Worm (Caenorhabditis elegans) whole organism, L4 larva: ENCODE data around the gene srp-7.

Experiments used
- D1046.2 ChIP-seq: fragments of 200-800 bp; sonication (Bioruptor generic); IDR thresholded peaks from 2 replicates; pipeline ENCODE4 v1.3.6; 2022; ENCODE audit warnings: missing genetic modification characterization, missing compliant biosample characterization
- F10B5.3 ChIP-seq: sonication (generic microtip); optimal IDR thresholded peaks from 2 replicates; lab custom pipeline; 2016; ENCODE audit warnings: mild to moderate bottlenecking, missing genetic modification characterization, missing compliant biosample characterization
- F26F4.8 ChIP-seq: fragments of 200-800 bp; sonication (Bioruptor generic); conservative IDR thresholded peaks from 2 replicates; pipeline ENCODE4 v1.3.6; 2022; ENCODE audit warnings: missing genetic modification characterization, missing compliant biosample characterization
- F49E8.2 ChIP-seq: sonication (generic microtip); optimal IDR thresholded peaks from 2 replicates; lab custom pipeline; 2016; ENCODE audit warnings: missing compliant biosample characterization, mild to moderate bottlenecking, missing genetic modification characterization, borderline replicate concordance
- R02D3.7 ChIP-seq: fragments of 150-350 bp; sonication (generic microtip); optimal IDR thresholded peaks from 3 replicates; lab custom pipeline; 2014; ENCODE audit warnings: missing biosample characterization, missing genetic modification characterization
- Y105C5A.15 ChIP-seq: fragments of 200-800 bp; sonication (Bioruptor generic); IDR thresholded peaks from 2 replicates; pipeline ENCODE4 v1.3.6; 2022; ENCODE audit warnings: missing genetic modification characterization, missing compliant biosample characterization
- Y48G9A.11 ChIP-seq: fragments of 200-800 bp; sonication (Bioruptor generic); IDR thresholded peaks from 2 replicates; pipeline ENCODE4 v1.3.6; 2022; ENCODE audit warnings: missing genetic modification reagents, missing genetic modification characterization, missing compliant biosample characterization
- Y75B8A.6 ChIP-seq: fragments of 200-800 bp; sonication (Bioruptor generic); IDR thresholded peaks from 2 replicates; pipeline ENCODE4 v1.3.6; 2022; ENCODE audit warnings: missing genetic modification reagents, missing genetic modification characterization, missing compliant biosample characterization
- ZK337.2 ChIP-seq: fragments of 200-800 bp; sonication (Bioruptor generic); IDR thresholded peaks from 2 replicates; pipeline ENCODE4 v1.3.6; 2022; ENCODE audit warnings: missing genetic modification reagents, missing genetic modification characterization, missing compliant biosample characterization
- ZK546.5 ChIP-seq, 2 experiments: sonication (generic microtip); optimal IDR thresholded peaks; 2 replicates each; lab custom pipeline; 2017; ENCODE audit warnings: missing biosample characterization in 2 of 2, missing genetic modification characterization in 2 of 2
- ceh-20 ChIP-seq: fragments of 200-800 bp; sonication (Bioruptor generic); IDR thresholded peaks from 2 replicates; pipeline ENCODE4 v1.3.6; 2022; ENCODE audit warnings: missing genetic modification reagents, missing genetic modification characterization, missing compliant biosample characterization
- ceh-44 ChIP-seq: fragments of 200-800 bp; sonication (Bioruptor generic); IDR thresholded peaks from 2 replicates; pipeline ENCODE4 v1.3.6; 2022; ENCODE audit warnings: missing genetic modification reagents, missing genetic modification characterization, missing compliant biosample characterization
- ceh-62 ChIP-seq: sonication (generic microtip); optimal IDR thresholded peaks from 2 replicates; lab custom pipeline; 2017; ENCODE audit warnings: missing biosample characterization, missing genetic modification characterization
- cey-2 ChIP-seq: sonication (generic microtip); optimal IDR thresholded peaks from 3 replicates; lab custom pipeline; 2017; ENCODE audit warnings: missing genetic modification characterization, mild to moderate bottlenecking, missing compliant biosample characterization, antibody characterized with exemption, borderline replicate concordance; ENCODE audit not compliant: insufficient read depth
- ctbp-1 ChIP-seq: fragments of 200-800 bp; sonication (Bioruptor generic); IDR thresholded peaks from 2 replicates; pipeline ENCODE4 v1.3.6; 2022; ENCODE audit warnings: missing genetic modification reagents, missing genetic modification characterization, missing compliant biosample characterization
- daf-19 ChIP-seq: fragments of 200-800 bp; sonication (Bioruptor generic); conservative IDR thresholded peaks from 2 replicates; pipeline ENCODE4 v1.3.6; 2022; ENCODE audit warnings: missing genetic modification characterization, missing compliant biosample characterization
- daf-8 ChIP-seq: fragments of 200-800 bp; sonication (Bioruptor generic); IDR thresholded peaks from 2 replicates; pipeline ENCODE4 v1.3.6; 2022; ENCODE audit warnings: missing genetic modification characterization, missing compliant biosample characterization
- dmd-9 ChIP-seq: fragments of 200-800 bp; sonication (Bioruptor generic); IDR thresholded peaks from 2 replicates; pipeline ENCODE4 v1.3.6; 2022; ENCODE audit warnings: missing genetic modification reagents, missing genetic modification characterization, missing compliant biosample characterization
- dpl-1 ChIP-seq: fragments of 150-350 bp; optimal IDR thresholded peaks from 2 replicates; lab custom pipeline; 2014; ENCODE audit warnings: missing biosample characterization, missing genetic modification reagents, missing genetic modification characterization
- egl-27 ChIP-seq: sonication (generic microtip); optimal IDR thresholded peaks from 3 replicates; lab custom pipeline; 2017; ENCODE audit warnings: missing biosample characterization, missing genetic modification reagents, missing genetic modification characterization
- fkh-10 ChIP-seq: fragments of 150-350 bp; optimal IDR thresholded peaks from 2 replicates; lab custom pipeline; 2014; ENCODE audit warnings: missing biosample characterization, missing genetic modification reagents, missing genetic modification characterization
- gei-8 ChIP-seq: fragments of 200-800 bp; sonication (Bioruptor generic); optimal IDR thresholded peaks from 2 replicates; lab custom pipeline; 2018; ENCODE audit warnings: mild to moderate bottlenecking, missing genetic modification characterization, missing compliant biosample characterization
- hif-1 ChIP-seq, 2 experiments: sonication (generic microtip); optimal IDR thresholded peaks; 2 replicates each; lab custom pipeline; 2016 to 2017; ENCODE audit warnings: missing compliant biosample characterization in 2 of 2, missing genetic modification characterization in 2 of 2, missing genetic modification reagents in 2 of 2, missing genotype in 2 of 2, mild to moderate bottlenecking in 1 of 2
- jun-1 ChIP-seq: fragments of 150-350 bp; optimal IDR thresholded peaks from 2 replicates; lab custom pipeline; 2014; ENCODE audit warnings: missing biosample characterization, missing genetic modification reagents, missing genetic modification characterization
- lin-1 ChIP-seq: fragments of 200-800 bp; sonication (Bioruptor generic); IDR thresholded peaks from 2 replicates; pipeline ENCODE4 v1.3.6; 2022; ENCODE audit warnings: missing genetic modification reagents, missing genetic modification characterization, missing compliant biosample characterization
- lin-13 ChIP-seq: fragments of 150-350 bp; optimal IDR thresholded peaks from 2 replicates; lab custom pipeline; 2014; ENCODE audit warnings: missing biosample characterization, missing genetic modification reagents, missing genetic modification characterization
- lin-15B ChIP-seq: fragments of 150-350 bp; sonication (generic microtip); optimal IDR thresholded peaks from 3 replicates; lab custom pipeline; 2014; ENCODE audit warnings: missing biosample characterization, missing genetic modification characterization
- lin-29 ChIP-seq: fragments of 200-800 bp; sonication (Bioruptor generic); IDR thresholded peaks from 2 replicates; pipeline ENCODE4 v1.3.6; 2022; ENCODE audit warnings: missing genetic modification reagents, missing genetic modification characterization, missing compliant biosample characterization
- mdl-1 ChIP-seq, 2 experiments: fragments of 150-350 bp in 1 of 2; sonication (generic microtip) in 1 of 2; optimal IDR thresholded peaks; 2 replicates each; lab custom pipeline; 2014 to 2017; ENCODE audit warnings: missing biosample characterization in 2 of 2, missing genetic modification characterization in 2 of 2
- mdt-29 ChIP-seq: fragments of 200-800 bp; sonication (Bioruptor generic); IDR thresholded peaks from 2 replicates; pipeline ENCODE4 v1.3.6; 2022; ENCODE audit warnings: missing genetic modification reagents, missing genetic modification characterization, missing compliant biosample characterization
- mep-1 ChIP-seq: fragments of 150-350 bp; sonication (generic microtip); optimal IDR thresholded peaks from 3 replicates; lab custom pipeline; 2014; ENCODE audit warnings: missing biosample characterization, missing genetic modification characterization
- mes-2 ChIP-seq: sonication (generic microtip); optimal IDR thresholded peaks from 2 replicates; lab custom pipeline; 2016; ENCODE audit warnings: missing genotype, mild to moderate bottlenecking, missing genetic modification characterization, missing compliant biosample characterization; ENCODE audit not compliant: poor library complexity, severe bottlenecking
- nhr-111 ChIP-seq: fragments of 200-800 bp; sonication (Bioruptor generic); optimal IDR thresholded peaks from 2 replicates; lab custom pipeline; 2018; ENCODE audit warnings: mild to moderate bottlenecking, missing genetic modification characterization, missing compliant biosample characterization
- nhr-28 ChIP-seq: fragments of 150-350 bp; optimal IDR thresholded peaks from 2 replicates; lab custom pipeline; 2014; ENCODE audit warnings: missing biosample characterization, missing genetic modification characterization
- nhr-48 ChIP-seq: sonication (generic microtip); optimal IDR thresholded peaks from 2 replicates; lab custom pipeline; 2016; ENCODE audit warnings: mild to moderate bottlenecking, missing genetic modification characterization, missing compliant biosample characterization
- nhr-77 ChIP-seq: fragments of 150-350 bp; optimal IDR thresholded peaks from 2 replicates; lab custom pipeline; 2014; ENCODE audit warnings: missing biosample characterization, missing genetic modification characterization
- pha-4 ChIP-seq, 2 experiments: fragments of 150-350 bp in 1 of 2; fragments of 200-800 bp in 1 of 2; sonication (Bioruptor generic) in 1 of 2; IDR thresholded peaks in 1 of 2; optimal IDR thresholded peaks in 1 of 2; 2 replicates each; pipeline versions ENCODE4 v1.3.6 to Lab custom; 2014 to 2022; ENCODE audit warnings: missing genetic modification characterization in 2 of 2, missing genetic modification reagents in 2 of 2, missing biosample characterization in 1 of 2, missing compliant biosample characterization in 1 of 2
- rbr-2 ChIP-seq: sonication (generic microtip); optimal IDR thresholded peaks from 2 replicates; lab custom pipeline; 2016; ENCODE audit warnings: missing genotype, missing genetic modification characterization, missing compliant biosample characterization
- skn-1 ChIP-seq: fragments of 150-350 bp; optimal IDR thresholded peaks from 2 replicates; lab custom pipeline; 2014; ENCODE audit warnings: missing biosample characterization, missing genetic modification characterization
- snpc-4 ChIP-seq: fragments of 150-350 bp; optimal IDR thresholded peaks from 2 replicates; lab custom pipeline; 2014; ENCODE audit warnings: missing biosample characterization, missing genetic modification characterization
- spr-3 ChIP-seq: fragments of 200-800 bp; sonication (Bioruptor generic); optimal IDR thresholded peaks from 2 replicates; lab custom pipeline; 2018; ENCODE audit warnings: mild to moderate bottlenecking, missing genetic modification characterization, missing compliant biosample characterization
- tag-97 ChIP-seq: fragments of 200-800 bp; sonication (Bioruptor generic); IDR thresholded peaks from 2 replicates; pipeline ENCODE4 v1.3.6; 2022; ENCODE audit warnings: missing genetic modification characterization, missing compliant biosample characterization
- tra-1 ChIP-seq: fragments of 200-800 bp; sonication (Bioruptor generic); IDR thresholded peaks from 2 replicates; pipeline ENCODE4 v1.3.6; 2022; ENCODE audit warnings: missing genetic modification reagents, missing genetic modification characterization, missing compliant biosample characterization
- unc-39 ChIP-seq: sonication (generic microtip); optimal IDR thresholded peaks from 2 replicates; lab custom pipeline; 2017; ENCODE audit warnings: missing biosample characterization, missing genetic modification characterization
- unc-62 ChIP-seq, 3 experiments: fragments of 150-350 bp in 1 of 3; sonication (generic microtip); optimal IDR thresholded peaks in 2 of 3; peaks in 1 of 3; 1 replicate in 1 of 3; 2 replicates in 2 of 3; lab custom pipeline; 2014 to 2017; ENCODE audit warnings: missing biosample characterization in 3 of 3, missing genetic modification characterization in 3 of 3, missing genetic modification reagents in 3 of 3, missing genotype in 1 of 3
- zfp-3 ChIP-seq: fragments of 200-800 bp; sonication (Bioruptor generic); conservative IDR thresholded peaks from 2 replicates; pipeline ENCODE4 v1.3.6; 2022; ENCODE audit warnings: missing genetic modification reagents, missing genetic modification characterization, missing compliant biosample characterization
- zip-11 ChIP-seq: fragments of 200-800 bp; sonication (Bioruptor generic); IDR thresholded peaks from 2 replicates; pipeline ENCODE4 v1.3.6; 2022; ENCODE audit warnings: missing genetic modification characterization, missing compliant biosample characterization
- zip-2 ChIP-seq: fragments of 150-350 bp; optimal IDR thresholded peaks from 2 replicates; lab custom pipeline; 2014; ENCODE audit warnings: missing biosample characterization, missing genetic modification characterization
- ztf-11 ChIP-seq: fragments of 150-350 bp; optimal IDR thresholded peaks from 2 replicates; lab custom pipeline; 2014; ENCODE audit warnings: missing biosample characterization, missing genetic modification characterization
- ztf-7 ChIP-seq: fragments of 150-350 bp; optimal IDR thresholded peaks from 2 replicates; lab custom pipeline; 2014; ENCODE audit warnings: missing biosample characterization, missing genetic modification characterization

srp-7 gene

ce11 chrV:8228712-8229119 is 49.8 kb downstream of the srp-7 start (continued):
- no peak for TF ChIP-seq lin-15B
- TF ChIP-seq ctbp-1 = peak; percentile 66; the same call in 1 of the 2 replicates
- TF ChIP-seq ZK546.5 (tag; optimal IDR thresholded peaks at IDR 0.05; lab: Kevin White, UChicago) = no peak
- peak; percentile 74 for TF ChIP-seq dmd-9 (GFP tag; lab: Robert Waterston, UW)
- TF ChIP-seq cey-2 = no peak
- TF ChIP-seq daf-19 (GFP tag; lab: Robert Waterston, UW) = peak; percentile 71; the same call in 1 of the 2 replicates
- peak; percentile 70 for TF ChIP-seq mdt-29
- TF ChIP-seq mep-1 = peak; percentile 93
- TF ChIP-seq mdl-1 (tag; optimal IDR thresholded peaks at IDR 0.05; lab: Kevin White, UChicago) = peak; percentile 48 to 51
- no peak for TF ChIP-seq skn-1 (tag; lab: Kevin White, UChicago)
- TF ChIP-seq hif-1 (tag; optimal IDR thresholded peaks at IDR 0.05; lab: Kevin White, UChicago) = peak; percentile 12 to 30
- peak; percentile 96 for TF ChIP-seq snpc-4
- peak; percentile 81 for TF ChIP-seq nhr-48 (tag; lab: Kevin White, UChicago)
- TF ChIP-seq egl-27 (tag; lab: Kevin White, UChicago) = no peak
- TF ChIP-seq Y48G9A.11 (GFP tag; lab: Robert Waterston, UW) = peak; percentile 92
- peak; percentile 68 for TF ChIP-seq spr-3
- TF ChIP-seq F26F4.8 (GFP tag; lab: Robert Waterston, UW) = no peak
- TF ChIP-seq unc-39 = no peak
- no peak for TF ChIP-seq gei-8 (GFP tag; lab: Kevin White, UChicago)
- peak; percentile 56 for TF ChIP-seq nhr-28 (tag; lab: Kevin White, UChicago)
- peak; percentile 97 for TF ChIP-seq F49E8.2 (tag; lab: Kevin White, UChicago)
- no peak for TF ChIP-seq zip-11 (GFP tag; lab: Robert Waterston, UW)
- TF ChIP-seq unc-62 (GFP tag; optimal IDR thresholded peaks at IDR 0.05 in 1 of 2; lab: Kevin White, UChicago) = peak in 1 of 2 experiments; percentile 90
- TF ChIP-seq unc-62 (tag; optimal IDR thresholded peaks at IDR 0.05; lab: Kevin White, UChicago) = no peak
- TF ChIP-seq tag-97 (GFP tag; lab: Robert Waterston, UW) = no peak
- TF ChIP-seq D1046.2 = no peak
- no peak for TF ChIP-seq ztf-11 (tag; lab: Kevin White, UChicago)
- TF ChIP-seq ceh-62 (tag; lab: Kevin White, UChicago) = no peak
- TF ChIP-seq Y105C5A.15 (GFP tag; lab: Robert Waterston, UW) = no peak
- TF ChIP-seq dpl-1 (GFP tag; lab: Kevin White, UChicago) = peak; percentile 53
- peak; percentile 83 for TF ChIP-seq F10B5.3
- no peak for TF ChIP-seq zip-2 (tag; lab: Kevin White, UChicago)
- no peak for TF ChIP-seq jun-1 (tag; lab: Kevin White, UChicago)
- TF ChIP-seq zfp-3 (GFP tag; lab: Robert Waterston, UW) = no peak
- TF ChIP-seq ztf-7 (tag; lab: Kevin White, UChicago) = peak; percentile 4
- TF ChIP-seq fkh-10 = no peak
- TF ChIP-seq mes-2 (tag; lab: Kevin White, UChicago) = peak; percentile 90
- TF ChIP-seq tra-1 (GFP tag; lab: Robert Waterston, UW) = peak; percentile 83
- peak; percentile 83 for TF ChIP-seq rbr-2
- TF ChIP-seq lin-29 (GFP tag; lab: Robert Waterston, UW) = peak; percentile 25; the same call in 1 of the 2 replicates
- no peak for TF ChIP-seq R02D3.7
- peak; percentile 70 for TF ChIP-seq nhr-111 (GFP tag; lab: Kevin White, UChicago)
- TF ChIP-seq ceh-44 (GFP tag; lab: Robert Waterston, UW) = peak; percentile 93
- TF ChIP-seq pha-4 (GFP tag; IDR thresholded peaks at IDR 0.05; lab: Robert Waterston, UW) = peak; percentile 86
- no peak for TF ChIP-seq pha-4 (tag; optimal IDR thresholded peaks at IDR 0.05; lab: Kevin White, UChicago)
- peak; percentile 78 for TF ChIP-seq lin-13 (GFP tag; lab: Kevin White, UChicago)
- no peak for TF ChIP-seq Y75B8A.6 (GFP tag; lab: Robert Waterston, UW)
- peak; percentile 49; the same call in 1 of the 2 replicates for TF ChIP-seq lin-1
- TF ChIP-seq ZK337.2 (GFP tag; lab: Robert Waterston, UW) = no peak
- TF ChIP-seq ceh-20 (GFP tag; lab: Robert Waterston, UW) = no peak
- peak; percentile 54 for TF ChIP-seq nhr-77 (tag; lab: Kevin White, UChicago)
- no peak for TF ChIP-seq daf-8 (GFP tag; lab: Robert Waterston, UW)
